Fruit fly (Drosophila melanogaster): ENCODE results near the gene osa.

The osa gene

dm6 chr3R:17708778-17709476 is 9.2 kb downstream of the osa start (continued):
- TF ChIP-seq CG10366 (GFP tag; IDR thresholded peaks at IDR 0.05) (0 out of 2 replicates have a peak, but pooled peaks have one; percentile 23), ci (GFP tag; IDR thresholded peaks at IDR 0.05) (peak; percentile 60; the same call in 2 of the 3 replicates), CG1233 (GFP tag; optimal IDR thresholded peaks at IDR 0.05) (no peak), CG10979 (tag; optimal IDR thresholded peaks at IDR 0.05) (peak; percentile 6), CG10654 (GFP tag; optimal IDR thresholded peaks at IDR 0.05) (no peak), CG9876 (GFP tag; optimal IDR thresholded peaks at IDR 0.05) (no peak), CG11695 (GFP tag; IDR thresholded peaks at IDR 0.05) (peak; percentile 35; the same call in 1 of the 3 replicates), pzg (GFP tag; optimal IDR thresholded peaks at IDR 0.05) (no peak), sim (GFP tag; IDR thresholded peaks at IDR 0.05) (no peak), CG14014 (GFP tag; IDR thresholded peaks at IDR 0.05) (no peak), sisA (GFP tag; IDR thresholded peaks at IDR 0.05) (peak; percentile 22; the same call in 1 of the 2 replicates), abd-A (tag; optimal IDR thresholded peaks at IDR 0.05) (no peak), ftz-f1 (GFP tag; optimal IDR thresholded peaks at IDR 0.05) (no peak), jigr1 (GFP tag; IDR thresholded peaks at IDR 0.05) (no peak), chm (GFP tag; IDR thresholded peaks at IDR 0.05) (0 out of 2 replicates have a peak, but pooled peaks have one; percentile 20), CG18599 (GFP tag; optimal IDR thresholded peaks at IDR 0.05) (peak; percentile 13), corto (GFP tag; optimal IDR thresholded peaks at IDR 0.05) (no peak), dati (GFP tag; IDR thresholded peaks at IDR 0.05) (no peak), CG31224 (GFP tag; IDR thresholded peaks at IDR 0.05) (no peak), CG8924 (tag; optimal IDR thresholded peaks at IDR 0.05) (no peak), slbo (GFP tag; IDR thresholded peaks at IDR 0.05) (0 out of 2 replicates have a peak, but pooled peaks have one; percentile 20), vvl (GFP tag; IDR thresholded peaks at IDR 0.05) (peak; percentile 28; the same call in 1 of the 2 replicates), nerfin-1 (tag; optimal IDR thresholded peaks at IDR 0.05) (no peak), pros (GFP tag; optimal IDR thresholded peaks at IDR 0.05) (peak; percentile 56), bsh (GFP tag; optimal IDR thresholded peaks at IDR 0.05) (peak in 1 of 2 experiments; percentile 23), CG8290 (GFP tag; optimal IDR thresholded peaks at IDR 0.05) (no peak), CG8290 (tag; optimal IDR thresholded peaks at IDR 0.05) (peak in 1 of 2 experiments; percentile 18), prd (optimal IDR thresholded peaks at IDR 0.05) (no peak), prd (GFP tag; IDR thresholded peaks at IDR 0.05) (peak; percentile 37; the same call in 2 of the 3 replicates), CG11085 (GFP tag; IDR thresholded peaks at IDR 0.05) (no peak), caup (GFP tag; optimal IDR thresholded peaks at IDR 0.05; ENCODE audit: severe bottlenecking) (no peak), bbx (GFP tag; IDR thresholded peaks at IDR 0.05; ENCODE audit: partially characterized antibody) (no peak), CG15073 (GFP tag; optimal IDR thresholded peaks at IDR 0.05) (peak; percentile 24), zfh1 (GFP tag; IDR thresholded peaks at IDR 0.05) (0 out of 3 replicates have a peak, but pooled peaks have one; percentile 47), CG3281 (GFP tag; optimal IDR thresholded peaks at IDR 0.05) (no peak)

dm6 chr3R:17707799-17708198 is 10.4 kb downstream of the osa start:
- no peak for TF ChIP-seq CG7271 (tag; optimal IDR thresholded peaks at IDR 0.05)
- no peak for TF ChIP-seq CG15696 (tag; optimal IDR thresholded peaks at IDR 0.05)
- 0 out of 3 replicates have a peak, but pooled peaks have one; percentile 27 for TF ChIP-seq CG14860 (GFP tag; IDR thresholded peaks at IDR 0.05; ENCODE audit: partially characterized antibody)
- peak; percentile 59 for TF ChIP-seq Med (GFP tag)
- TF ChIP-seq vvl (GFP tag; IDR thresholded peaks at IDR 0.05) = 0 out of 2 replicates have a peak, but pooled peaks have one; percentile 6
- 0 out of 3 replicates have a peak, but pooled peaks have one; percentile 29 for TF ChIP-seq ci (GFP tag; IDR thresholded peaks at IDR 0.05)
- no peak for TF ChIP-seq Xrp1 (GFP tag; IDR thresholded peaks at IDR 0.05)
- peak in 1 of 2 experiments; percentile 67 for TF ChIP-seq Dfd (GFP tag; optimal IDR thresholded peaks at IDR 0.05)
- TF ChIP-seq Vsx1 (GFP tag; optimal IDR thresholded peaks at IDR 0.05) = no peak
- TF ChIP-seq CG10431 (GFP tag; optimal IDR thresholded peaks at IDR 0.05) = no peak
- TF ChIP-seq Hey (tag; optimal IDR thresholded peaks at IDR 0.05) = peak; percentile 64
- TF ChIP-seq CG6791 (GFP tag; IDR thresholded peaks at IDR 0.05; ENCODE audit: partially characterized antibody) = 0 out of 3 replicates have a peak, but pooled peaks have one; percentile 38
- peak; percentile 60 for TF ChIP-seq Ets65A (GFP tag)
- 0 out of 2 replicates have a peak, but pooled peaks have one; percentile 5 for TF ChIP-seq H2.0 (GFP tag; IDR thresholded peaks at IDR 0.05)
- no peak for TF ChIP-seq CkIIα-i1 (GFP tag; IDR thresholded peaks at IDR 0.05)
- no peak for TF ChIP-seq CG1529 (GFP tag; optimal IDR thresholded peaks at IDR 0.05)
